Fruit fly (Drosophila melanogaster): Measurements from ENCODE around the gene Gr61a.

DNA sequence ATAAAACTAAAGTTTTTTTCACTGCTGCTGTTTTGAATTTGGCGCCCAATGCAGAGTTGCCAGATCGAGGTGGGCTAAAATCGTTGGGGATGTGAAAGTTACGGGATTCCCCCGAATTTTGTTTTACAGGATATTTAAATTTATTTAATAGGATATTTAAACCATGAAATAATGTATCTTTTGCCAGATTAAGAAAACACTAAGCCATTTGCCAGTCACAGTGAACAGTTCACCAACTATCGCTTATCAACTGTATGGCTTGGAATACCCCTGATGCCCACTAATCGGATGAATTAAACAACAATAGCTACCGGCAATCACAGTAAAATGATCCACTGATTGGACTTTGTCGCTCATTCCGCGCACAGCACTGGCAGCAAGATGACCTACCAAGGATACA lies 9.8 kb downstream of the Gr61a start, which contains the start of gene Dci:
- no peak for TF ChIP-seq EcR (GFP tag; optimal IDR thresholded peaks at IDR 0.05)
- TF ChIP-seq usp (GFP tag; optimal IDR thresholded peaks at IDR 0.05) = no peak
- TF ChIP-seq psq (optimal IDR thresholded peaks at IDR 0.05) = no peak

All from whole organism.